Worm (Caenorhabditis elegans): ENCODE measurements around the gene glt-3.

Gene glt-3

DNA sequence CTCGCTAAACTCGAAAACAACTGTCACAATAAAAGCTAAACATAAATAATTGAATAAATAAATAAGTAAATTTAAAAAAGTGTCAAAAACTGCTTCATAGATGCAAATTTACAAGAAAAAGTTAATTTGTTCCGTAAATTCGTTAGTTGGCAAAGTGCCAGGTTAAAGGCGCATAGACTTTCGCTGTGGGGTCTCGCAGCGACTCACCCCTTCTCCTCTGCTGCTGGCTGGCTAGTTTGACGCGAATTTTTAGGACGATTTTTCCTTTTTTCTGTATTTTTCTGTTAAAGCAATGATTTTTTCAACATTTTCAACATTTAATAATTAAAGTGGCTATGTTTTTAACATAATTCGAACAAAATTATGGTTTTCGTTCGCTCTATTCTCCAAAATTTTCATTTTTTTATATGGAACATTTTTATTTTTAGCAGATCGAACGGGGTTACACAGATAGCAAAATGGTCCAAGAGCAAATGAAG, 46.2 kb downstream of the glt-3 start, which contains the start of gene rack-1:
TSS of gene rack-1 (plus strand) at position 429 of the 479 bp plus-strand sequence.
- TF ChIP-seq ama-1 (optimal IDR thresholded peaks at IDR 0.05), result no peak
- peak; percentile 33 for TF ChIP-seq lin-13 (GFP tag; optimal IDR thresholded peaks at IDR 0.05)
- TF ChIP-seq nhr-25 (tag; optimal IDR thresholded peaks at IDR 0.05), result peak; percentile 34
- no peak for TF ChIP-seq elt-3 (tag; optimal IDR thresholded peaks at IDR 0.05)
- no peak for TF ChIP-seq ztf-1 (GFP tag; conservative IDR thresholded peaks at IDR 0.05)
- peak; percentile 66 for TF ChIP-seq C34F6.9 (tag; optimal IDR thresholded peaks at IDR 0.05)
- TF ChIP-seq nhr-237 (tag; optimal IDR thresholded peaks at IDR 0.05), result no peak
- no peak for TF ChIP-seq unc-62 (GFP tag; optimal IDR thresholded peaks at IDR 0.05)
- no peak for TF ChIP-seq unc-39 (tag; optimal IDR thresholded peaks at IDR 0.05)
- TF ChIP-seq Y55F3AM.14 (GFP tag; optimal IDR thresholded peaks at IDR 0.05), result no peak
- no peak for TF ChIP-seq sem-4 (tag; optimal IDR thresholded peaks at IDR 0.05)
- TF ChIP-seq nhr-129 (tag; optimal IDR thresholded peaks at IDR 0.05), result peak; percentile 60
- no peak for TF ChIP-seq snpc-4 (tag; optimal IDR thresholded peaks at IDR 0.05)
- TF ChIP-seq nhr-6 (tag; optimal IDR thresholded peaks at IDR 0.05), result no peak
- TF ChIP-seq peb-1 (tag; optimal IDR thresholded peaks at IDR 0.05), result no peak
- no peak for TF ChIP-seq nhr-12 (tag; optimal IDR thresholded peaks at IDR 0.05)
- no peak for TF ChIP-seq alr-1 (tag; optimal IDR thresholded peaks at IDR 0.05)
- peak; percentile 23 for TF ChIP-seq fos-1 (tag; optimal IDR thresholded peaks at IDR 0.05)
- peak; percentile 38 to 82 for TF ChIP-seq lsy-2 (tag; optimal IDR thresholded peaks at IDR 0.05)
- no peak for TF ChIP-seq ceh-82 (tag; optimal IDR thresholded peaks at IDR 0.05)
- TF ChIP-seq nhr-23 (tag; optimal IDR thresholded peaks at IDR 0.05), result no peak
- TF ChIP-seq dmd-4 (tag; optimal IDR thresholded peaks at IDR 0.05), result no peak
- TF ChIP-seq ZK546.5 (tag; optimal IDR thresholded peaks at IDR 0.05), result no peak
- no peak for TF ChIP-seq zag-1 (tag; optimal IDR thresholded peaks at IDR 0.05)
- no peak for TF ChIP-seq mab-5 (tag; optimal IDR thresholded peaks at IDR 0.05)
- TF ChIP-seq F13H6.1 (tag; optimal IDR thresholded peaks at IDR 0.05), result peak; percentile 34
- no peak for TF ChIP-seq skn-1 (tag; optimal IDR thresholded peaks at IDR 0.05)
- TF ChIP-seq elt-1 (tag; optimal IDR thresholded peaks at IDR 0.05), result no peak
- no peak for TF ChIP-seq blmp-1 (tag; optimal IDR thresholded peaks at IDR 0.05; ENCODE audit: insufficient read depth)
- no peak for TF ChIP-seq ztf-4 (tag; optimal IDR thresholded peaks at IDR 0.05)
- no peak for TF ChIP-seq sma-9 (GFP tag; optimal IDR thresholded peaks at IDR 0.05)
- TF ChIP-seq sma-9 (tag; optimal IDR thresholded peaks at IDR 0.05), result no peak
- no peak for TF ChIP-seq nhr-10 (tag; optimal IDR thresholded peaks at IDR 0.05)
- peak; percentile 79 for TF ChIP-seq crh-2 (tag; optimal IDR thresholded peaks at IDR 0.05)
- no peak for TF ChIP-seq R02D3.7 (tag; optimal IDR thresholded peaks at IDR 0.05)
- peak; percentile 35 for TF ChIP-seq sma-3 (GFP tag; optimal IDR thresholded peaks at IDR 0.05)
- peak; percentile 63 for TF ChIP-seq gmeb-1 (tag; optimal IDR thresholded peaks at IDR 0.05)
- TF ChIP-seq mdl-1 (tag; optimal IDR thresholded peaks at IDR 0.05), result no peak
- TF ChIP-seq nhr-21 (tag; optimal IDR thresholded peaks at IDR 0.05), result peak; percentile 27
- TF ChIP-seq nhr-77 (tag; optimal IDR thresholded peaks at IDR 0.05), result no peak
- TF ChIP-seq aly-2 (tag; optimal IDR thresholded peaks at IDR 0.05), result no peak
- peak; percentile 12 for TF ChIP-seq egl-27 (tag; optimal IDR thresholded peaks at IDR 0.05)
- no peak for TF ChIP-seq mbf-1 (tag; optimal IDR thresholded peaks at IDR 0.05)
- no peak for TF ChIP-seq ztf-11 (tag; optimal IDR thresholded peaks at IDR 0.05)
- no peak for TF ChIP-seq lin-39 (tag; optimal IDR thresholded peaks at IDR 0.05)
- TF ChIP-seq unc-55 (GFP tag; optimal IDR thresholded peaks at IDR 0.05), result peak; percentile 83
- TF ChIP-seq nhr-11 (tag; optimal IDR thresholded peaks at IDR 0.05), result no peak
- TF ChIP-seq lin-11 (tag; optimal IDR thresholded peaks at IDR 0.05), result peak; percentile 6
- TF ChIP-seq ceh-16 (tag; optimal IDR thresholded peaks at IDR 0.05), result peak; percentile 47
